In the genomic region with DNA sequence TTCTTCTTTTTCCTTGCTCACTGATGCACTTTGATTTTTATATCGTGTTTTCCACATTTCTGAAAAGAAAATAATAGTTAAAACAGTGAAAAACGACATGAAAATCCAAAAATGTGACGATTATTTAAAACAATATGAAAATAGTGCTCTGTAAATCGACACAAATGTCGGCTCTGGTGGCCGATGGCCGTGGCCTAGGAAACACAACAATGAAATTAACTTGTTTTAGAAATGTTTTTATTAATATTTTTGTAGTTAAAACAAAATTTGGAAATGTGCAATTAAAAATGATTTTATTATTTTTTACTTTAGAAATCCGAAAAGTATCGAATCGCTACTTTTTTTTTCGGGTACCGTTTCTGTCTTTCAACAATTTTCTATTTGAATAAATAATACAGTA, we compare ENCODE assay signal across 5 worm cellular contexts.
TF ChIP-seq lines count a peak whose summit lies in the region.

A gene (minus strand): TSS at position 65 of the 400 bp plus-strand sequence.

TF ChIP-seq in whole organism, L1 larva, 84 proteins besides CTCF, POLR2A, EP300 and RAD21 (continues in another document):
- TF ChIP-seq unc-30 (tag; optimal IDR thresholded peaks at IDR 0.05; lab: Kevin White, UChicago) (no peak), nhr-11 (tag; optimal IDR thresholded peaks at IDR 0.05; lab: Kevin White, UChicago) (peak; percentile 27), vab-15 (tag; optimal IDR thresholded peaks at IDR 0.05; lab: Kevin White, UChicago) (no peak), lsy-2 (tag; optimal IDR thresholded peaks at IDR 0.05; lab: Kevin White, UChicago) (peak; percentile 82 to 83), nhr-77 (tag; optimal IDR thresholded peaks at IDR 0.05; lab: Kevin White, UChicago) (no peak), ama-1 (optimal IDR thresholded peaks at IDR 0.05; lab: Kevin White, UChicago) (no peak), lin-15B (tag; optimal IDR thresholded peaks at IDR 0.05; lab: Kevin White, UChicago) (peak; percentile 49), unc-98 (GFP tag; IDR thresholded peaks at IDR 0.05; lab: Robert Waterston, UW) (no peak; the same call in 1 of the 2 replicates), grh-1 (GFP tag; IDR thresholded peaks at IDR 0.05; lab: Robert Waterston, UW) (no peak; the same call in 1 of the 2 replicates), nhr-19 (GFP tag; conservative IDR thresholded peaks at IDR 0.05; lab: Robert Waterston, UW) (peak; percentile 63), isw-1 (GFP tag; IDR thresholded peaks at IDR 0.05; lab: Robert Waterston, UW) (peak; percentile 43), elt-2 (tag; optimal IDR thresholded peaks at IDR 0.05; lab: Kevin White, UChicago) (peak; percentile 27), ceh-8 (GFP tag; optimal IDR thresholded peaks at IDR 0.05; lab: Kevin White, UChicago) (no peak), zag-1 (tag; optimal IDR thresholded peaks at IDR 0.05; lab: Kevin White, UChicago) (no peak), alr-1 (tag; optimal IDR thresholded peaks at IDR 0.05; lab: Kevin White, UChicago; ENCODE audit: borderline replicate concordance) (no peak), jun-1 (tag; optimal IDR thresholded peaks at IDR 0.05; lab: Kevin White, UChicago) (no peak), fos-1 (tag; optimal IDR thresholded peaks at IDR 0.05; lab: Kevin White, UChicago) (no peak)

TF ChIP-seq in whole organism, L3 larva, 47 proteins besides CTCF, POLR2A, EP300 and RAD21 (continues in another document):
- TF ChIP-seq jun-1 (tag; optimal IDR thresholded peaks at IDR 0.05; lab: Kevin White, UChicago), result no peak
- TF ChIP-seq fkh-2 (tag; optimal IDR thresholded peaks at IDR 0.05; lab: Kevin White, UChicago), result no peak
- TF ChIP-seq fos-1 (tag; optimal IDR thresholded peaks at IDR 0.05; lab: Kevin White, UChicago), result no peak
- no peak for TF ChIP-seq nhr-12 (tag; optimal IDR thresholded peaks at IDR 0.05; lab: Kevin White, UChicago)
- no peak for TF ChIP-seq ceh-9 (tag; optimal IDR thresholded peaks at IDR 0.05; lab: Kevin White, UChicago)
- peak; percentile 56 for TF ChIP-seq nfya-1 (tag; optimal IDR thresholded peaks at IDR 0.05; lab: Kevin White, UChicago; ENCODE audit: insufficient read depth)
- TF ChIP-seq R02D3.7 (tag; optimal IDR thresholded peaks at IDR 0.05; lab: Kevin White, UChicago), result peak; percentile 91
- no peak for TF ChIP-seq nhr-76 (tag; optimal IDR thresholded peaks at IDR 0.05; lab: Kevin White, UChicago)
- peak; percentile 65 for TF ChIP-seq pha-4 (tag; optimal IDR thresholded peaks at IDR 0.05; lab: Kevin White, UChicago)
- no peak for TF ChIP-seq skn-1 (tag; optimal IDR thresholded peaks at IDR 0.05; lab: Kevin White, UChicago)
- no peak for TF ChIP-seq nhr-11 (tag; optimal IDR thresholded peaks at IDR 0.05; lab: Kevin White, UChicago)
- TF ChIP-seq pqm-1 (tag; optimal IDR thresholded peaks at IDR 0.05; lab: Kevin White, UChicago), result peak; percentile 55
- peak; percentile 83 for TF ChIP-seq nhr-23 (tag; optimal IDR thresholded peaks at IDR 0.05; lab: Kevin White, UChicago)
- TF ChIP-seq elt-2 (tag; optimal IDR thresholded peaks at IDR 0.05; lab: Kevin White, UChicago), result peak; percentile 15
- TF ChIP-seq nhr-43 (tag; optimal IDR thresholded peaks at IDR 0.05; lab: Kevin White, UChicago; ENCODE audit: poor library complexity, severe bottlenecking), result peak; percentile 69
- TF ChIP-seq lin-15B (tag; optimal IDR thresholded peaks at IDR 0.05; lab: Kevin White, UChicago), result peak; percentile 67
- TF ChIP-seq egl-5 (tag; optimal IDR thresholded peaks at IDR 0.05; lab: Kevin White, UChicago), result no peak
- TF ChIP-seq tbx-2 (tag; optimal IDR thresholded peaks at IDR 0.05; lab: Kevin White, UChicago), result no peak

TF ChIP-seq in whole organism, early embryonic, 17 proteins besides CTCF, POLR2A, EP300 and RAD21:
- TF ChIP-seq aly-1 (tag; optimal IDR thresholded peaks at IDR 0.05; lab: Kevin White, UChicago) (no peak), tbx-37 (GFP tag; conservative IDR thresholded peaks at IDR 0.05; lab: Robert Waterston, UW) (peak; percentile 65; the same call in 1 of the 2 replicates), pes-1 (GFP tag; IDR thresholded peaks at IDR 0.05; lab: Robert Waterston, UW) (peak; percentile 61; the same call in 1 of the 2 replicates)

TF ChIP-seq in whole organism, midembryonic, 9 proteins besides CTCF, POLR2A, EP300 and RAD21:
- 0 out of 2 replicates have a peak, but pooled peaks have one; percentile 38 for TF ChIP-seq ztf-23 (GFP tag; IDR thresholded peaks at IDR 0.05; lab: Robert Waterston, UW)
- TF ChIP-seq flt-1 (GFP tag; IDR thresholded peaks at IDR 0.05; lab: Robert Waterston, UW), result peak; percentile 38; the same call in 1 of the 2 replicates
- peak; percentile 18 for TF ChIP-seq cog-1 (tag; optimal IDR thresholded peaks at IDR 0.05; lab: Kevin White, UChicago)
- no peak for TF ChIP-seq klf-2 (GFP tag; conservative IDR thresholded peaks at IDR 0.05; lab: Robert Waterston, UW)

TF ChIP-seq in whole organism, young adult, 124 proteins besides CTCF, POLR2A, EP300 and RAD21:
- TF ChIP-seq nhr-80 (tag; optimal IDR thresholded peaks at IDR 0.05; lab: Kevin White, UChicago) (peak; percentile 12), ceh-100 (GFP tag; IDR thresholded peaks at IDR 0.05; lab: Robert Waterston, UW) (peak; percentile 11; the same call in 1 of the 2 replicates), rec-8 (tag; optimal IDR thresholded peaks at IDR 0.05; lab: Kevin White, UChicago) (no peak), B0019.2 (GFP tag; conservative IDR thresholded peaks at IDR 0.05; lab: Robert Waterston, UW) (peak; percentile 63; the same call in 1 of the 2 replicates), unc-130 (GFP tag; optimal IDR thresholded peaks at IDR 0.05; lab: Kevin White, UChicago) (peak; percentile 1), attf-5 (GFP tag; optimal IDR thresholded peaks at IDR 0.05; lab: Kevin White, UChicago) (peak; percentile 13), dox-1 (GFP tag; IDR thresholded peaks at IDR 0.05; lab: Robert Waterston, UW) (peak; percentile 61; the same call in 1 of the 2 replicates), snpc-4 (GFP tag; optimal IDR thresholded peaks at IDR 0.05; lab: Kevin White, UChicago) (no peak), snpc-4 (tag; optimal IDR thresholded peaks at IDR 0.05; lab: Kevin White, UChicago) (peak in 1 of 4 experiments; percentile 6), ztf-18 (tag; optimal IDR thresholded peaks at IDR 0.05; lab: Kevin White, UChicago) (peak; percentile 17), ceh-27 (GFP tag; optimal IDR thresholded peaks at IDR 0.05; lab: Kevin White, UChicago) (peak; percentile 49), ZK185.1 (tag; optimal IDR thresholded peaks at IDR 0.05; lab: Kevin White, UChicago; ENCODE audit: poor library complexity, severe bottlenecking) (peak; percentile 51), hsf-1 (GFP tag; IDR thresholded peaks at IDR 0.05; lab: Robert Waterston, UW) (no peak), him-1 (tag; optimal IDR thresholded peaks at IDR 0.05; lab: Kevin White, UChicago) (peak; percentile 11), rpc-1 (optimal IDR thresholded peaks at IDR 0.05; lab: Kevin White, UChicago) (no peak), rpc-1 (tag; optimal IDR thresholded peaks at IDR 0.05; lab: Kevin White, UChicago) (no peak), mel-28 (tag; optimal IDR thresholded peaks at IDR 0.05; lab: Kevin White, UChicago; ENCODE audit: borderline replicate concordance) (no peak), F23B12.7 (tag; optimal IDR thresholded peaks at IDR 0.05; lab: Kevin White, UChicago; ENCODE audit: insufficient read depth) (peak; percentile 9), hmg-1.2 (GFP tag; IDR thresholded peaks at IDR 0.05; lab: Robert Waterston, UW) (peak; percentile 52; the same call in 1 of the 2 replicates)
